Worm (Caenorhabditis elegans) whole organism, young adult: ENCODE data around the gene T24H7.2.

Experiments
- F57A8.1 ChIP-seq: fragments of 200-800 bp; sonication (Bioruptor generic); optimal IDR thresholded peaks from 2 replicates; lab custom pipeline; 2018; ENCODE audit warnings: mild to moderate bottlenecking, missing genetic modification characterization, moderate library complexity, missing compliant biosample characterization
- ceh-58 ChIP-seq: fragments of 200-800 bp; sonication (Bioruptor generic); IDR thresholded peaks from 2 replicates; pipeline ENCODE4 v1.3.6; 2022; ENCODE audit warnings: missing genetic modification characterization, missing compliant biosample characterization
- dpl-1 ChIP-seq: fragments of 150-350 bp; optimal IDR thresholded peaks from 2 replicates; lab custom pipeline; 2014; ENCODE audit warnings: missing biosample characterization, missing genetic modification reagents, missing genetic modification characterization
- hmg-20 ChIP-seq: fragments of 200-800 bp; sonication (Bioruptor generic); IDR thresholded peaks from 2 replicates; pipeline ENCODE4 v1.3.6; 2022; ENCODE audit warnings: missing genetic modification reagents, missing genetic modification characterization, missing compliant biosample characterization
- nfya-2 ChIP-seq: fragments of 200-800 bp; sonication (Bioruptor generic); IDR thresholded peaks from 2 replicates; pipeline ENCODE4 v1.3.6; 2022; ENCODE audit warnings: missing genetic modification reagents, missing genetic modification characterization, missing compliant biosample characterization

DNA sequence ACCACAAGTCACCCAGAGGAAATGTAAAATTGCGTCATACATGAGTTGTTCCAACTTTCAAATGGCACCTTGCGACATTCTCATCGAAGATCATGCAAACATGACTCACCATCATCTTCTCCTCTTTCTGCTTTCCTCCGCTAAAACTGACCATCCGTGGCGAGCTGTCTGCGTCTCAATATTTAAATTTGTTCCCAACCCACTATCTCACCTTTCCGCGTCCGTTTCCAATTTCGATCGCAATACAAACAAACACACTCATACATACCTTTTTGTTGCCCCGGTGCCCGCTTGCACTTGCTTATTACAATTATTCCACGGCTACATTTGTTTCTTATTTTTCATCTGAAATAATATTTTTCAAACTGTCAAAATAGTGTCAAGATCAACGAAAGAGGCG lies 13.6 kb downstream of the T24H7.2 start, which contains the start of gene nmgp-1:
- no peak for TF ChIP-seq ceh-58 (GFP tag; lab: Robert Waterston, UW)
- TF ChIP-seq hmg-20: no peak
- TF ChIP-seq nfya-2: no peak
- no peak for TF ChIP-seq dpl-1 (GFP tag; lab: Kevin White, UChicago)
- no peak for TF ChIP-seq F57A8.1 (GFP tag; lab: Kevin White, UChicago)
